Fruit fly (Drosophila melanogaster) whole organism, larva: ENCODE measurements around the gene CG14982.

Source experiments
- noc ChIP-seq: fragments of 200-800 bp; sonication (Bioruptor generic); optimal IDR thresholded peaks from 3 replicates; lab custom pipeline; 2019; ENCODE audit warnings: missing biosample characterization, mild to moderate bottlenecking, missing genetic modification characterization, moderate library complexity

CG14982 gene

DNA sequence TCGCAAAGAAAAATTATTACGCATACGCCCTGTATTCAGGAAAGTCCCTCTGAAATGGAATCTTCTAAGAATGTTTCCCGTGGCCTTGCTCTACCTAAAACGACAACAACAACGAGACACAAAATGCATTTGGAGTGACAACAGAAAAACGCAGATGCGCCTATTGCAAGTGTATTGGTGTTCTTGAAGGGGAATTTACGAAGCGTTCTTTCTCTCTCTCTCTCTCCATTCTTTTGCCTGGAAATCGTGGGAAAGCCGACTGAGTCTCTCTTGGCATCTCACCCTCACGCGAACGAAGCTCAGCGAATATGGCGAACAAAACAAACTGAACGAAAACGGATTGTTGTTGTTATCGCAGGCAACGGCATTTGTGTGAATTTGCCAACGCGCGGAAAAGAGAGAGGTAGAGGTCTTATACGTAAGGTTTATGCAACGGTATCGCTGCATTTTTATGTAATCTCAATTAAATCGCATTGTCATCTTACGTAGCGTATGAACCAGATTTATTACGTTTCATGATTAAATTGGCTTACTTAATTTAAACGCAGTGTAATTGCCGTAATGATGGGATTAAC lies 16.2 kb upstream of the CG14982 start:
- TF ChIP-seq noc: no peak

DNA sequence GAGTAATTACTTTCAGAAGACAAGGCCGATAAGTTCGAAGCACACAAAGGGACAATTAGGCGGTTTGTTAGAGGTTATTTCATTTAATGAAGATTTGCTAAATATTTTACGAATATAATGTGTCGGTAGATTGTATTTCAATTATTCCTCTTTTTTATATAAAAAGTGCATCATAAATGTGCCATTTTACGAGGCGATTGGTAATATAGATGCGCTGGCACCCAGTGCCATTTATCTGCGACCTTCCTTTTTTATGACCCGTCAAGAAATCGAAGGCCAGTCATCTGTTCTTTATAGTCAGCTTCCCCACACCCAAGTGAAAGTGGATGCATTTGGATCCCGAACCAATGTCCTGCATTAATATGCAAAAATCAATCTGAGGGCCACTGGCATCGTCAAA lies 15.0 kb upstream of the CG14982 start:
- TF ChIP-seq noc: no peak

DNA sequence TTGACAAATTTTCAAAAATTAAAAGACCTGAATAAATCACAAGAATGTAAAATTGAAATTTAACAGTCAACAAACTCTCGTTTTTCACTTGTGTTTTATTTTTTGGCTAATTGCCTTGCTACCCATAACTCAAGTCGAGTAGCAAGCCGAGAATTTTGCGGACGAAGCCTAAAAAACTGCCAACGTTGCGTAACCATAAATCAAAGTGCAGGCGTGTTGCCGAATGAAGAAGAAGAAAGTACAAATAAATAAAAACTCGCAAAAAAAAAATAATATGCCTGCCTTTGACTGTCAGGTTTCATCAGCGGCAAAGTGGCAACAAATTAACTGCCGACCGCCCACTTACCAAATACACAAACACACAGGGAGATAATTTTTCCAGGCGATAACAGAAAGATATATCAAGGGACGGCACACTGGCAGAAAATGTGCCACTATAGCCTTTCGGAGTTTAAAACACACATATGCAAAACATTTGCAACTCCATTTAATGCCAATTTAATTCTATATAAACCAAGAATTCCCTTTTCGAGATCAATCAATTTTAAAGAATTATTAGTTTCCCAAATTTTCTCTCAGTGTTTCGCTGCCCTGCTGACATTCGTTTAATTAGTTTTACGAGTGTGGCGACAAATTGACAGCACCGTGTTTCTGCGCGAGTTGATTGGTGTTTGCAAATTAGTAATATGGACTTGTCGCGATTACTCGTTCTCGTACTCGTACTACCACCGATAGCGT lies 14.1 kb upstream of the CG14982 start:
- peak; percentile 98 for TF ChIP-seq noc

DNA sequence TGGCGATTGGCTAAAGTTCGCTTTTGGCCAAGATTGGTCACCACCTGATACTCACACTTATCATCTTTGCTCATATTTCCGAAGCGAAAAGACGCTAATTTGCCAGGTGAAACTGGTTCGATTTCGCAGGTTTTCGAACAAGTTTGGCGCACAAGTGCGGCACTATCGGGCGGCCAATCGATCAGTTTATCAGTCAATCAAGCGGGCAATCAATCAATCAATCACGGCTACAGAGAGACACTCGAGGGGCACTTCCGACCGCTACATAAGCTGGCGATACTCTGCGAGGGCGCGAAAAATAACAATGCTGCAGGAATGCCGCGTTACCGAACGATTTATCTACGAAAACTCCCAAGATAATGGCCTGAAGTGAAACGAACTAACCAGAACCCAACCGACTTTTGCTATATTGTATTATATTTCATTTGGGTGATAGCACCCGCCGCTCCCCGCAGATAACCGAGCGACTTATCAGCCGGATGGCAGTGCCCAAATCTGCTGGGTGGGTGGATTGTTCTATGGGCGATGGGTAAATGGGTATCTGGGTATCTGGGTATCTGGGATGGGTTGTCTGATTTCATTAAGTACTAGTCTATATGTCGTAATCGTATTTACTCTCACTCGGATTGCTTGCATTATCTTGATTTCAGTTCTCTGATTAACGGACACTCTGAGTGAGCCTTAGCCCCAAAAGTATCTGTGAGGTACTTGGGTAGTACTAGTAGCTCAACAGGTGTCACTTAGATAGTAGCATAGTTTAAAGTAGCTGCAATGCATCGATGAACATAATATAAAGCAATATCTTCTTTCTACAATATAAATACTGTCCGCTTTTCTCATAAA lies 13.3 kb upstream of the CG14982 start:
- peak; percentile 62 for TF ChIP-seq noc

DNA sequence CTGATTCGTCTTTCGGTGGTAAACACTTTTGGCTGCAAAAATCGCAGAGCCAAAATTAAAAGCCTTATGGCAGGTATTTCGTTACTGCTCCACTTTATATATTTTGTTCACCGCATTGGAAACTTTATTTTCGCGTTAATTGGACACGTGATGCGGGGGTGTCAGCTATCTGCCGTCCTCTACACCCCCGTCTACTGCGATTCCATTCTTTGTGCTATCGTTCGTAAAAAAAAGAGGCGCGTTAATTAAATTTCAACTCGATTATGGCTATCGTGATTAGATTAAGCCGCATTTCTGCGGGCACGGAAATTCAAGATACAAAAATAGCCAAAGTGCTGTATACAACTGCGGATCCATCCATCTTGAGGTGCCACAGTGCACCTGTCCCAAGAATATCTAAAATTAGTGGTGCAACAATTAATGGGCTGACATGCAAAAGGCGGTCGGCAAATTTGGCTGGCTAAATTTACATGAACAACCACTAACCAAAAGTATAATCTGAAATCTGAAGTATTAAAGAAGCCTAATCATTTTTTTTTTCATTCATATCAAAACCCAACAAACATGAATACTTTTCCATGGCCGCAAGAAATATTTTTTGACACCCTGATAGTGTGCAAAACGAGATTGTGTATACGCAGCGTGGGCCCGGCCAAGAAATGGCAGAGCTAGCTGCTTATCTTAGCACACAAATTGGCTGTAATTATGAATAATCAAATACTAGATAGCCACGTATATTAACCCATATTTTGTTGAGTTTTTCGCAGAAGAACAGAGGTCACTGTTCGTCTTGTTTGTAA lies 12.3 kb upstream of the CG14982 start:
- TF ChIP-seq noc: peak; percentile 6

DNA sequence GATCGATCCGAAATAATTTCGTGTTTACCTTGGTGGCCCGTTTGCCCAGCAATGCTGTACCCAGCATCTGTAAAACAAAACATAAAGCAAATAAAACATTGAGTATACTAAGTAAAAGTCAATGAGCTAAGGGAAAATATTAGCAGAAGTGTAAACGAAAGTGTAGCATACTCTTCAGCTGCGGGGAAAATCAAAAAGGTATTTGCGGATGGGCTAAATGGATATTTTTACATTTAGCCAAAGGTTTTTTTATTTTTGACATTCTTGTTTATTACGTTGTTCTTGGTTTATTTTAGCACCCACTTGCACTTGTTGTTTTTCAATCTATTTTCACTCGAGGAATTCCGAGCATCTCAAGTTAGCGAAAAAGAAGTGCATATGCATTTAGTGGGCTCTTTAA lies 11.6 kb upstream of the CG14982 start:
- no peak for TF ChIP-seq noc

DNA sequence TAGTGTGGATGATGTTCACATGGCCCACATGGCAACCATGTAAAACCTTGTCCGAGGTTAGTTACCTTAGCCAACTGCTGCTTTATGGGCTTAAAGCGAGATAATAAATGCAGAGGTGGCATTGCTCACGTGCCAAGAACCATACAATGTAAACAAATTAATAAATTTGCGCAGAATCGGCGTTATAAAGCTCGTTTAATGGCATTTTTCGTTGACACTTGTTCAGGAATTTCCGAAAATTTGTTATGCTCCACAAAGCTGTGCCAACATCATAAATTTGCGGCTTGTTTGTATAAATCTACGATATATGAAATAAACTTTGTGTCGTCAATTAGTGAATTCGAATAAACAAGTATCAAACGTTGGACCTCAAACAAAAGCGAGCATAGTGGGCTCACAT lies 10.7 kb upstream of the CG14982 start:
- peak; percentile 23 for TF ChIP-seq noc

DNA sequence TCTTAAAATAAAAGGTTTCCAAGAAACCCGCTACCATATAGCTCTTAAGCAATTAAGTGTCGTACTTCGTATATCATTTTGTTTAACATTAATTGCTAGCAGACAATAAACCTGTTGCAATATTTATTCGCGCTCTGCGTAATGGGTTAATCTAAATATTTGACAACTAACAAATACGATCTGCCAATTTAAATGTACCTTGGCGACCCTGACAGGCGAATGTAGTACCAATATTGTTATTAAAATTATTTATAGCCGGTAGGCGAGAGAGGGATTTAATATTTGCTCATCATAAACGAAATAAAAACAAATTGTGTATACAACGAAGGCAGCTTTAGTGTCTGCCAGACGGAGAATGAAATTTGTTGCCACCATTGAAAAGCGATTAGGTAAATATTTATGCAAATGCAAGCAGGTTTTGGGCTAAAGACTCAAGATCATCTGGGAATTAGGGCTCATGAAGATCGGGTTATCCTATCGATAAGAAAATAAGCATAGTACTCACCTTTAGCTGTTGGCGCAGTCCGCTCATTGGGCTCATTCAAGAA lies 9.7 kb upstream of the CG14982 start:
- peak; percentile 31 for TF ChIP-seq noc

DNA sequence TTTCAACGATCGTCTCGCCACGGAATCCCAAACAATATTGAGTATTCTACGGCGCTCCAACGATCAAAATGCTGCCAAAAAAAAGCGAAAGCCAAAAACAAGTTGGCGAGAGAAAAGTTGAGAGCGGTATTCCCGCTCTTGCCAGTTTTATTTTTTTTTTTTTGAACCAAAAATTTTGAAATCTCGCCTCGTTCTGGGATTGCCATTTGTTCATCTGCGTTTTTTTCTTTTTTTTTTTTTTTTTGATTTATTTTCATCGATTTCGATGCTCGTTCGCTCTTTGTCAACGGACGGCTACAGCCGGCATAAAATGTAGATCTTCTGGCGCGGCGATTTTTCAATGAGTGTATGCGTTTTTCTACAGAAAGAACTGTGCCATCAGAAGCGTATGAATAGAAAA lies 8.9 kb upstream of the CG14982 start:
- no peak for TF ChIP-seq noc

DNA sequence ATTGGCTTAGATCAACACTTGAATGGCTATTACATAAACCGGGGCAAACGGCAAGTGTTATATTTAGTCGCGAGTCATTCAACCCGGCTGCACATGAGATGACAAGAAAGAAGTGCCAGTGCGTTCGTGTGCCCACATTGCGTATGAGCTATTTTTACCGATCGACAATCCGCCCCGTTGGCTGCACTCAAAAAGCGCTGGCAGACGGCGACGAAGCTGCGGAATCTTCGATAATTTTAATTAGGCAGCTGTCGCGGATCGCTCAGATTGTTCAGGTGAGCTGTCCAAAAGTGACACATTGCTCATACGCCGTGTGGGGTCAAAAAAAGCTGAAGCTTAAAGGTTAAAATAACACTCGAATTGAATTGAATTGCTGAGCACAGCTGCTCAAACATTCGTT lies 8.4 kb upstream of the CG14982 start:
- TF ChIP-seq noc: no peak

DNA sequence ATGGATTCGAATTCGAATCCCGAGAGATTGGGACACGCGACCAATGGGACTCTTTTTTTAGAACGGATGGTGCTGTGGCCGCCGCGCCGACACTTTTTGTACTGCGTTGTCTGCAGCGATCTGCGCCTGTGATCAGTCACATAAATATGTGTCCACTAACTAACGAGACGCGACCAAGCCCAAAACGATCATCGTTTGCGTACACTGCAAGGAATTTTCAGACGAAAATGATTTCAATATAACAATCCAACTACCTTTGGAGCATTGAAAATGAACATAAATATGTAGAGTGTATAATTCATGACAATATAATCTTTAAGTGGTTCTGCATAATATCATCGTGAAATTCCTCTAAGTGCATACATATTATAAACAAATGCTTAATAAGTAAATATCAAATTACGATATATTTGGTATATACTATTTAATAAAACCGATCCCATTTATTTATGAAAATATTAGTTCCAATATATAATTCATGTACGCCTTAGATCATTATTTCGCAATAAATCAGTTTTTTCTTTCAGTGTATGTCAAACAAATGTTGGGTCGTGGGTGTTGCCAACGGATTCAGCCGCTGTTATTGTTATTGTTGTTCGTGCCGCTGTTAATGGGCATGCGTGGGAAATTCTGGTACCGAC lies 6.8 kb upstream of the CG14982 start, which contains the start of gene Eip63F-1:
TSS of gene Eip63F-1 (minus strand) at position 51 of the 641 bp plus-strand sequence.
- TF ChIP-seq noc: peak; percentile 81

DNA sequence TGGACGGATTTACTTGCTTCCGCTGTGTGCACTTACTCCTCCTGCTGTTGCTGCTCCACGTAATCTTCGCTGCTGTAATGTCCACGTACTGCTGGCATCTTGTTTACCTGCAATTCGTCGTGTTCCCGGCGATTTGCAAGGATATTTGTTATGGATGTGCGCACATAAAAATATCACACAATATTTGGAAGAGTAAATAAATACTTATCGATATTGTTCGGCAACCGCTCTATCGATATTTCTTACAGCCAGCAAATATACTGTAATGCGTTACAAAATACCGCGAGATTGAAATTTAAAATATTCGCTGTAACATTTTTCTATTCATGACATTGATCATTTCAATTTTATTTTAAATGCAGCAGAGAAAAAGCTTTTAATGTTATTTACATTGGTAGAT lies 4.7 kb upstream of the CG14982 start, which contains the start of gene CG10866:
TSS of gene CG10866 (minus strand) at position 187 of the 400 bp plus-strand sequence.
- TF ChIP-seq noc: no peak

DNA sequence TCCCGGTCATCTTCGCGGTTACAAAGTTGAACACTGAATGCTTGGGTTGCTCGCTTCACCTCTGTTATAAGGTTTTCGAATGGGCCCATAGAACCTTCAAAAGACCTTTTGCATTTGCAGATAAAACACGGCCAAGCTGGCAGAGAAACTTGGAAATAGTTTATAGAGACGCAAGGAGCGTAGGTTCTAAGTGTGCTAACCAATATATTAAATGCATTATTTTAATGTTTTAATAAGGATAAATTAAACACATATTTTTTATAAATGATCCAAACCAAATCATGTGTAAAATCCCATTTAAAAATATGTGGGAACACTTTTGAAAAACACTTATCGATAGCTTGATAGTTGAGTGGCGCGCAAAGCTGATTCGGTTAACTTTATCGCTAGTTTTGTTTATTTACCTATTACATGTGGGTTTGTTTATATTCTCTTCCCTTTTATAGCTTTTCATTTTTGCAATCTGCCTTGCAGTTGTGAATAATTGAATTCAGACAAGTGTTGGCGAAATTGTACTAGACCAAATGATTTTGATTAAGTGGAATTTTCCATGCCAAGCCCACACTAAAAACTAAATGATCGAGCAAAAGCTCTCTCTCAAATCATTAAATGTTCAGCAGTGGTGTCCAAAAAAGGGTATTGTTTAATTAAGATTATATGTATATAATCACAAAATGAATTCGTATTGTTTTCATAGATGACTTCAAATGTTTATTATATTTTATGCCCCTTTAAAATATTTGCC lies 2.3 kb upstream of the CG14982 start, which contains the start of gene CG12766:
TSS of gene CG12766 (minus strand) at position 51 of the 745 bp plus-strand sequence.
- peak; percentile 77 for TF ChIP-seq noc

DNA sequence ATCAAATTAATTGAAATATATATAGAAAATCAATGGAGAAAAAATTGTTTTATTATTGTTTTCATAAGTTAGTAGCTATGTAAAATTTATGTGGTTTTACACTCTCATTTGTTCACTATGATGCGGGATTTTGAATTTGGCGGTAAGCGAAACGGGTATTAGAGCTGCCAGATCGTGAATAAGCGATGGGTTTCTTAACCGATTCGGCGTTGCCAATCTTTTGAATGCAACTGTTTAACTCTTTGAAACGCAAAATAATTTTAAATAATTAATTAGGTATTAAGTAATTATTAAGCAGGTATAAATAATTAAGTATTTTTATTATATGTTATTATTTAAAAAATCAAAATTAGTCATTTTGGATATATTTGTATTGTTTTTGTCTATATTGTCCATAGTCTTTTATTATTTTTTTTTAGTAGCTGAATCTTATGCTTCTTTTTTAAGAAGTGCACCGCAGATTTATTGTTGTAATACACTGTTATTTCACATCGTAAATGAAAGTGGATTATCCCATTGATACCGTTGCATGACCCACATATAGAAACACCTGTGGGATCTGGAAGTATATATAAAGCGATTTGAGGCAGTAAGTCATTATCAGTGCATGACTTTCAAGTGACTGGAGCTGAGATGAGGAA lies 4.9 kb downstream of the CG14982 start, which contains the start of gene CG10853:
TSS of gene CG10853 (plus strand) at position 591 of the 641 bp plus-strand sequence.
- no peak for TF ChIP-seq noc
